Worm (Caenorhabditis elegans) whole organism, midembryonic: ENCODE measurements around the gene nas-20.
"Not testable (repeated sequence)": the region's sequence is repeated elsewhere in the genome, so short reads cannot be mapped to it uniquely, and the experiment has no call there.

Experiments used
- T22C8.4 ChIP-seq: fragments of 200-800 bp; sonication (Bioruptor generic); IDR thresholded peaks from 2 replicates; pipeline ENCODE4 v1.3.6; 2022; ENCODE audit warnings: missing genetic modification characterization, missing compliant biosample characterization
- cog-1 ChIP-seq: sonication (generic microtip); optimal IDR thresholded peaks from 2 replicates; lab custom pipeline; 2016; ENCODE audit warnings: missing genetic modification characterization, missing compliant biosample characterization
- flt-1 ChIP-seq: fragments of 200-800 bp; sonication (Bioruptor generic); IDR thresholded peaks from 2 replicates; pipeline ENCODE4 v1.3.6; 2022; ENCODE audit warnings: missing genetic modification characterization, missing compliant biosample characterization
- klf-2 ChIP-seq: fragments of 200-800 bp; sonication (Bioruptor generic); conservative IDR thresholded peaks from 2 replicates; pipeline ENCODE4 v1.3.6; 2022; ENCODE audit warnings: missing genetic modification reagents, missing genetic modification characterization, missing compliant biosample characterization
- med-1 ChIP-seq: sonication (generic microtip); optimal IDR thresholded peaks from 2 replicates; lab custom pipeline; 2017; ENCODE audit warnings: missing genetic modification characterization, mild to moderate bottlenecking, missing compliant biosample characterization, antibody characterized with exemption, missing genetic modification reagents; ENCODE audit not compliant: insufficient read depth
- ref-1 ChIP-seq: fragments of 200-800 bp; sonication (Bioruptor generic); conservative IDR thresholded peaks from 2 replicates; pipeline ENCODE4 v1.3.6; 2022; ENCODE audit warnings: missing genetic modification reagents, missing genetic modification characterization, missing compliant biosample characterization
- ztf-23 ChIP-seq: fragments of 200-800 bp; sonication (Bioruptor generic); IDR thresholded peaks from 2 replicates; pipeline ENCODE4 v1.3.6; 2022; ENCODE audit warnings: missing genetic modification reagents, missing genetic modification characterization, missing compliant biosample characterization
- ztf-29 ChIP-seq: fragments of 200-800 bp; sonication (Bioruptor generic); IDR thresholded peaks from 2 replicates; pipeline ENCODE4 v1.3.6; 2022; ENCODE audit warnings: missing genetic modification reagents, missing genetic modification characterization, missing compliant biosample characterization

DNA sequence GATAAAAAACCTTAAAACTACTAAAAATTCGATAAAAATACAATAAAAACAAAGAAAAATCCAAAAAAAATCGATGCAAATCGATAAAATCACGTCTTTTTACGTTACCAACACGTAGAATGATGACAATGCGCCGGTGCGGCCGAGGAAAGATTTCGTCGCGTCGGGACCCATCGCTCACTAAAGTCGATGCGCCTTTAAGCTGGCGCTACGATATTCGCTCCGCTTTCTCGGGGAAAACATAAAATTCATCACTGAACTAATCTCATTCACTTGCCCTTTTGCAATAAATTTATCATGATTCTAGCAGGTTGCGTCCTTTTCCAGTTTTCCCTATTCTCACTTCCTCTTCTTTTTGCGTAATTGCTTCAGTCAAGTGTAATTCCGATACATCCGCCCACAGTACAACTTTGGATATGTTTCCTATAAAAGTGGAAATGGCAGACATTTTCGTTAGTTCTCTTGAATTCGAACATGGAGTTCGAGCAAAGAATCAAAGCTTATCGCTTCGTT is 11.5 kb upstream of the nas-20 start, which contains the start of gene col-157:
- TF ChIP-seq cog-1 (tag; lab: Kevin White, UChicago); klf-2 (GFP tag; lab: Robert Waterston, UW); ztf-29; ztf-23 (GFP tag; lab: Robert Waterston, UW); ref-1 (GFP tag; lab: Robert Waterston, UW); med-1 (GFP tag; lab: Kevin White, UChicago); flt-1; T22C8.4: not testable (repeated sequence)
